Comparison of ENCODE assay signal across 1 worm cellular context in genomic region chrII:14063044-14063500, ce11.
TF ChIP-seq lines count a peak whose summit lies in the region.

TSS of gene lem-2 (plus strand) at chrII:14063450.

TF ChIP-seq in whole organism, L1 larva, 84 proteins besides CTCF, POLR2A, EP300 and RAD21 (continued from another document):
- TF ChIP-seq ceh-90 (tag; optimal IDR thresholded peaks at IDR 0.05; lab: Kevin White, UChicago) (peak; percentile 73), C16A3.4 (tag; optimal IDR thresholded peaks at IDR 0.05; lab: Kevin White, UChicago) (peak; percentile 61), lin-13 (GFP tag; optimal IDR thresholded peaks at IDR 0.05; lab: Kevin White, UChicago) (peak; percentile 35), ztf-4 (tag; optimal IDR thresholded peaks at IDR 0.05; lab: Kevin White, UChicago) (no peak), nhr-77 (tag; optimal IDR thresholded peaks at IDR 0.05; lab: Kevin White, UChicago) (peak; percentile 87), C34B4.2 (tag; optimal IDR thresholded peaks at IDR 0.05; lab: Kevin White, UChicago) (no peak), grh-1 (GFP tag; IDR thresholded peaks at IDR 0.05; lab: Robert Waterston, UW) (no peak), aha-1 (tag; optimal IDR thresholded peaks at IDR 0.05; lab: Kevin White, UChicago) (no peak), nhr-71 (tag; optimal IDR thresholded peaks at IDR 0.05; lab: Kevin White, UChicago) (peak; percentile 93), C04F5.9 (tag; optimal IDR thresholded peaks at IDR 0.05; lab: Kevin White, UChicago) (peak; percentile 70), egl-13 (tag; optimal IDR thresholded peaks at IDR 0.05; lab: Kevin White, UChicago) (peak; percentile 81), pag-3 (tag; optimal IDR thresholded peaks at IDR 0.05; lab: Kevin White, UChicago; ENCODE audit: borderline replicate concordance, insufficient read depth) (no peak), mef-2 (tag; optimal IDR thresholded peaks at IDR 0.05; lab: Kevin White, UChicago) (no peak), vab-15 (tag; optimal IDR thresholded peaks at IDR 0.05; lab: Kevin White, UChicago) (peak; percentile 87), nhr-19 (GFP tag; conservative IDR thresholded peaks at IDR 0.05; lab: Robert Waterston, UW) (peak; percentile 71), dpl-1 (GFP tag; optimal IDR thresholded peaks at IDR 0.05; lab: Kevin White, UChicago) (peak; percentile 83 to 89 (median 87)), lin-15B (tag; optimal IDR thresholded peaks at IDR 0.05; lab: Kevin White, UChicago) (peak; percentile 68), unc-130 (tag; optimal IDR thresholded peaks at IDR 0.05; lab: Kevin White, UChicago) (peak; percentile 48), zip-4 (GFP tag; optimal IDR thresholded peaks at IDR 0.05; lab: Kevin White, UChicago) (no peak), ceh-82 (tag; optimal IDR thresholded peaks at IDR 0.05; lab: Kevin White, UChicago) (peak; percentile 44 to 74 (median 73)), fos-1 (tag; optimal IDR thresholded peaks at IDR 0.05; lab: Kevin White, UChicago) (peak; percentile 4), unc-62 (GFP tag; optimal IDR thresholded peaks at IDR 0.05; lab: Kevin White, UChicago) (no peak), ces-1 (GFP tag; optimal IDR thresholded peaks at IDR 0.05; lab: Kevin White, UChicago) (no peak)
